Worm (Caenorhabditis elegans): ENCODE measurements around the gene ulp-2.

The ulp-2 gene

DNA sequence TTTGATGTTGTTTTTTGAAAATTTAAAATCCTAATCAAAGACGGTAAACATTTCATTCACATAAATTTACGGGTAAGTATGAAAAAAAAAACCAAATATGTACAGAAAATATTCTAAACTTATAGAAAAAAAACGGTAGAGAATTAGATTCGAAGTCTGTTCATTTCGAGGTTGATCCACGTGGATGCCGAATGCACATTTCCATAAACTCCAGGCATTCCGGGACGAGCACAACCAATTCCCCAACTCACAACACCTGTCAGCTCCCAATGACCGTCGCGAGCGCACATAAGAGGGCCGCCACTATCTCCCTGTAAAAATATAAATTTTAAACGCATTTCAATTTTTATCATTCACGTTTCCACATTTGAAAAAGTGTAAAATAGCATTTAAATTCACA lies 11.6 kb downstream of the ulp-2 start:
- TF ChIP-seq lsy-2 (tag; optimal IDR thresholded peaks at IDR 0.05) (no peak), ztf-1 (GFP tag; conservative IDR thresholded peaks at IDR 0.05) (no peak), nhr-23 (tag; optimal IDR thresholded peaks at IDR 0.05) (no peak), F13H6.1 (tag; optimal IDR thresholded peaks at IDR 0.05) (no peak), sma-3 (GFP tag; optimal IDR thresholded peaks at IDR 0.05) (no peak), nhr-6 (tag; optimal IDR thresholded peaks at IDR 0.05) (no peak), unc-62 (GFP tag; optimal IDR thresholded peaks at IDR 0.05) (no peak), nhr-129 (tag; optimal IDR thresholded peaks at IDR 0.05) (no peak), gmeb-1 (tag; optimal IDR thresholded peaks at IDR 0.05) (no peak)

DNA sequence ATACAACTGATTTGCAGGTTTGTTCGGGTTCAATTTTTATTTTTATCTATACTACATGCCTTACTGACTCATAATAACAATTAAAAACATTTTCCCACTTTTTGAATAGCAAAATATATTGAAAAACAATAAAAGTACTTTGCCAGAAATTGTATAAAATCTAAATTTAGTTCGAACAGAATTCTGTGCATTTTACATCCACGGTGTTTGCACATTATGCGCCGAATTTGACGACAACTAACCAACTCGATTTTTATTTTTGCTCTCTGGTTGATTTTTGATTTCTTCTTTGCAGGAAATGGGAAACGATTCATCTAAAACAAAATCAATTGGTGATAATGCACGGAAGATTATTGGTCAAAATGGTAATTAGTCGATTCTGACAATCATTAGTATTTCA lies 12.9 kb downstream of the ulp-2 start:
- TF ChIP-seq crh-2 (tag; optimal IDR thresholded peaks at IDR 0.05) = peak; percentile 25
- peak; percentile 42 for TF ChIP-seq lin-13 (GFP tag; optimal IDR thresholded peaks at IDR 0.05)
- TF ChIP-seq lsy-2 (tag; optimal IDR thresholded peaks at IDR 0.05) = peak in 1 of 2 experiments; percentile 13
- TF ChIP-seq unc-55 (GFP tag; optimal IDR thresholded peaks at IDR 0.05) = peak; percentile 31
- TF ChIP-seq ztf-11 (tag; optimal IDR thresholded peaks at IDR 0.05) = no peak
- no peak for TF ChIP-seq nhr-21 (tag; optimal IDR thresholded peaks at IDR 0.05)
- peak; percentile 19 for TF ChIP-seq C34F6.9 (tag; optimal IDR thresholded peaks at IDR 0.05)
- peak; percentile 18 for TF ChIP-seq nhr-129 (tag; optimal IDR thresholded peaks at IDR 0.05)

DNA sequence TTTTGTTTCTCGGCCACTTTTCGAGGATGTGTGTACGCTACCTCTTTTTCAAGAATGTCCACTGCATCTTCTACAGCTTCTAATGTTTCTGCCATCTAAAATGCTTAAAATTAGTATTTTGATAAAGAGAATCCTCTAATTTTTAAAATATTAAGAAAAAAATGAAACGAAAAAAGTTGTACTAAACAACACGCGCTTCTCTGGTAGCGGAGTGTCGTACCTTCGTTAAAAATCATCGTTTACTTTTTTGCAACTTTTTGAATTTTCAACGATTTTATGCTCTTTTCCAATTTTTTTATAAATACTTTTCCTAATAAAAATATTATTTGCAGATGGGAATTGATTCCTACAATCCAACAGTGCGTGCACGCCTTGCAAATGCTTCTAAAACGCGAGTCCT lies 14.0 kb downstream of the ulp-2 start, which contains the start of the genes gldi-11 and ZK546.2:
Gene gldi-11 (minus strand): TSS at position 95 of the 400 bp plus-strand sequence.
Gene ZK546.2 (plus strand): TSS at position 333 of the 400 bp plus-strand sequence.
- TF ChIP-seq C34F6.9 (tag; optimal IDR thresholded peaks at IDR 0.05) (peak; percentile 39), lin-11 (tag; optimal IDR thresholded peaks at IDR 0.05) (no peak), lin-39 (tag; optimal IDR thresholded peaks at IDR 0.05) (no peak), lsy-2 (tag; optimal IDR thresholded peaks at IDR 0.05) (peak in 1 of 2 experiments; percentile 29), sma-3 (GFP tag; optimal IDR thresholded peaks at IDR 0.05) (no peak), ama-1 (optimal IDR thresholded peaks at IDR 0.05) (peak; percentile 49), nhr-237 (tag; optimal IDR thresholded peaks at IDR 0.05) (no peak), unc-55 (GFP tag; optimal IDR thresholded peaks at IDR 0.05) (peak; percentile 27)

DNA sequence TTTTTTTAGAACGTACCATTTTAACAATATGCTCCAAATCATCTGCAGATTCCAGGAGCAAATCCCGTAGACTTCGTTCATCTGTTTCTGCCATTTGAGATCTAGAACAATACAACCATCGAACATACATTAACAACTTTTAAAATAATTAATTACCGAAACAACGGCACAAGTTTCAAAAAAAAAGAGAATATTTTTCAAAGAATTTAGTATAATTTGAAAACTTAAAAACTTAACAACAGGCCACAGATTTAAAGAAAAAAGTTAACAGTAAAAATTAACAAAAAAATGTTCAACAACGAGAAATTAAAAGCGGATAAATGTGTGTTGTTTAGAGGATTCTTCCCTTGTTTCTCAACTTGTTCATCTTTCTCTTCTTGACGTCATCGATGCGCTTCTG lies 15.8 kb downstream of the ulp-2 start, which contains the start of gene mdt-4:
Gene mdt-4 (minus strand): TSS at position 101 of the 400 bp plus-strand sequence.
- TF ChIP-seq dmd-4 (tag; optimal IDR thresholded peaks at IDR 0.05) (no peak), ztf-4 (tag; optimal IDR thresholded peaks at IDR 0.05) (no peak), nhr-10 (tag; optimal IDR thresholded peaks at IDR 0.05) (no peak), mab-5 (tag; optimal IDR thresholded peaks at IDR 0.05) (no peak), Y55F3AM.14 (GFP tag; optimal IDR thresholded peaks at IDR 0.05) (no peak), unc-39 (tag; optimal IDR thresholded peaks at IDR 0.05) (no peak), R02D3.7 (tag; optimal IDR thresholded peaks at IDR 0.05) (no peak), elt-1 (tag; optimal IDR thresholded peaks at IDR 0.05) (no peak)

DNA sequence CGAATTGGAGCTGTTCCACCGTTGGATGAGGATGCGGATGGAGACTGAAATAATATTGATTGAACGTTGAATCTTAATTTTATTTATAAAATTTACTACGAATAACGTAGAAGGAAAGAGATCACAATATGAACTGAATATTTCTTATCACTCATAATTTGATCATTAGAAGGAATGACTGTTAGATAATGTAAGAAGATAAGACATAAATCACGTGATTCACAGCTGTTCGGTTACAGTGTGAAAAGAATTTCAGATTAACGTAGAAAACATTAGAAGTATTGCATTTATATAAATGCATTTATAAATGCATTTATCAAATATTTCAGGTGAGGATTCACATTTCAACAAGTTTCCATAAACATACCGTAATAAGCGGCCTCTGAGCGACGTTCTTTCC lies 16.8 kb downstream of the ulp-2 start:
- TF ChIP-seq R02D3.7 (tag; optimal IDR thresholded peaks at IDR 0.05) = no peak
- no peak for TF ChIP-seq unc-62 (GFP tag; optimal IDR thresholded peaks at IDR 0.05)
- peak; percentile 7 for TF ChIP-seq gmeb-1 (tag; optimal IDR thresholded peaks at IDR 0.05)
- peak; percentile 75 for TF ChIP-seq fos-1 (tag; optimal IDR thresholded peaks at IDR 0.05)
- no peak for TF ChIP-seq unc-55 (GFP tag; optimal IDR thresholded peaks at IDR 0.05)
- no peak for TF ChIP-seq zag-1 (tag; optimal IDR thresholded peaks at IDR 0.05)
- no peak for TF ChIP-seq sma-3 (GFP tag; optimal IDR thresholded peaks at IDR 0.05)
- no peak for TF ChIP-seq nhr-25 (tag; optimal IDR thresholded peaks at IDR 0.05)
- TF ChIP-seq crh-2 (tag; optimal IDR thresholded peaks at IDR 0.05) = peak; percentile 19
- peak; percentile 40 for TF ChIP-seq sma-9 (GFP tag; optimal IDR thresholded peaks at IDR 0.05)
- TF ChIP-seq sma-9 (tag; optimal IDR thresholded peaks at IDR 0.05) = no peak

DNA sequence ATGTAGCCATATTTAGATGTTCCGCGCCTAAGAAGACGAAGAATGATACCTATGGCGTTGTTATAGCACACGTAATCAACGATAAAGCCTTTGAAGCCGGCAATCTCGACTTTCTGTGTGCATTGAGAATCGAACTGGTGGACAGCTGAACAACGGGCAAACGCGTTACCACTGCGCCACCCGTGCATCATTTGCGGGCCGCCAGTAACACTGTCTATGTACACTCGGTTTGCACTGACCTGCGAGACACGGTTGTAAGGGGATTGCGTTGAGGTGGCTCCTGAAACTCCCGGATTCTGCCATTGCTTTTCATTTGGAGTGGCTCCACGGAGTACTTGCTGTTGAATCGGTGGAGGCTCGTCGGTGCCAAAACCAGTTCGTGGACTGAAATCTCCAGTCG lies 17.3 kb downstream of the ulp-2 start:
- TF ChIP-seq unc-55 (GFP tag; optimal IDR thresholded peaks at IDR 0.05) = peak; percentile 7
- TF ChIP-seq ceh-82 (tag; optimal IDR thresholded peaks at IDR 0.05) = no peak
- TF ChIP-seq lsy-2 (tag; optimal IDR thresholded peaks at IDR 0.05) = peak in 1 of 2 experiments; percentile 13
- peak; percentile 27 for TF ChIP-seq C34F6.9 (tag; optimal IDR thresholded peaks at IDR 0.05)
- TF ChIP-seq ama-1 (optimal IDR thresholded peaks at IDR 0.05) = peak; percentile 31
- TF ChIP-seq F13H6.1 (tag; optimal IDR thresholded peaks at IDR 0.05) = peak; percentile 27
- TF ChIP-seq gmeb-1 (tag; optimal IDR thresholded peaks at IDR 0.05) = peak; percentile 22
- TF ChIP-seq crh-2 (tag; optimal IDR thresholded peaks at IDR 0.05) = no peak
- no peak for TF ChIP-seq dmd-4 (tag; optimal IDR thresholded peaks at IDR 0.05)
- no peak for TF ChIP-seq elt-3 (tag; optimal IDR thresholded peaks at IDR 0.05)
- peak; percentile 34 for TF ChIP-seq sma-9 (GFP tag; optimal IDR thresholded peaks at IDR 0.05)
- no peak for TF ChIP-seq sma-9 (tag; optimal IDR thresholded peaks at IDR 0.05)
- TF ChIP-seq lin-11 (tag; optimal IDR thresholded peaks at IDR 0.05) = peak; percentile 27
- TF ChIP-seq Y55F3AM.14 (GFP tag; optimal IDR thresholded peaks at IDR 0.05) = peak; percentile 19
- peak; percentile 72 for TF ChIP-seq nhr-129 (tag; optimal IDR thresholded peaks at IDR 0.05)
- peak; percentile 6 for TF ChIP-seq fos-1 (tag; optimal IDR thresholded peaks at IDR 0.05)
- peak; percentile 52 for TF ChIP-seq sma-3 (GFP tag; optimal IDR thresholded peaks at IDR 0.05)
- no peak for TF ChIP-seq nhr-21 (tag; optimal IDR thresholded peaks at IDR 0.05)

Data from whole organism, L2 larva.